Fruit fly (Drosophila melanogaster): ENCODE results near the gene kay.

kay gene

DNA sequence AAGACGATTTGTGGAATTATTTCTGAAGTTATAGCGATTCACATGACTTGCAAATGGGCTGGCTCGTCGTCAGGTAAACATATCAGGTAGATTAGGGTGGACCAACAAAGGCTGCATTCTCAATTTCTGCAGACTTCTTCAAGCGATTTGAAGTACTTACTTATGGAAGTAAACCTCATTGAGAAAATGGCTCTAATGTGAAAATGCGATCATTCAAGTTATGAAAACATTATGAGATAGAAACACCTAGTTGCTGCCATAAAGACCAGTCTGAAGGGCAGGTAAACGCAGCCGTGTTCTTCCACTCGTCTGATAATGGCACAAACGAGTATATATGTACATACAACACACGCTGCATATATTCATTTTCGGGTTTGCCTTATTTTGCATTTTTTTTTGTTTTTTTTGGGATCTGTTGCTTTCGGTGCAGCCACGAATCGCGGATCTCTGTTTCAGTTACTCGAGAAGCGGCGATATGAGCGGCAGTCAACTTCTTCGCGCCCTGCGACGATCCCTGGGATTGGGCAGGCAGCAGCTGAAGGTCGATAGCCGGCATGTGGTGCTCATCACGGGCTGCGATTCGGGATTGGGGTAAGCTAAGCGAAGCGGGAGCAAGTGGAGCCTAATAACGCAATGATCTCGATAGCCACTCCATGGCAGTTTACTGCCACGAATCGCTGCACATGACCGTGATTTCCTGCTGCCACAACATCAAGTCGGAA lies 28.5 kb downstream of the kay start, which contains the start of gene sro:
sro (plus strand) TSS at position 437 of the 722 bp plus-strand sequence.
- no peak for TF ChIP-seq fd59A (GFP tag; optimal IDR thresholded peaks at IDR 0.05)
- peak; percentile 75 for TF ChIP-seq svp (GFP tag)
- TF ChIP-seq Hr39 (GFP tag; optimal IDR thresholded peaks at IDR 0.05) = peak; percentile 18
- TF ChIP-seq Eip78C (GFP tag) = peak; percentile 24
- TF ChIP-seq CG6792 (GFP tag; optimal IDR thresholded peaks at IDR 0.05) = no peak
- TF ChIP-seq topi (GFP tag; optimal IDR thresholded peaks at IDR 0.05) = peak; percentile 35
- no peak for TF ChIP-seq Met (GFP tag; optimal IDR thresholded peaks at IDR 0.05)
- no peak for TF ChIP-seq CG15336 (GFP tag; IDR thresholded peaks at IDR 0.05)
- TF ChIP-seq Gug (GFP tag; IDR thresholded peaks at IDR 0.05) = no peak
- no peak for TF ChIP-seq CG6854 (GFP tag; optimal IDR thresholded peaks at IDR 0.05)
- TF ChIP-seq vri (GFP tag; optimal IDR thresholded peaks at IDR 0.05) = no peak
- TF ChIP-seq CG1621 (tag; optimal IDR thresholded peaks at IDR 0.05) = no peak
- TF ChIP-seq esn (GFP tag; optimal IDR thresholded peaks at IDR 0.05) = peak; percentile 21
- peak; percentile 6 for TF ChIP-seq CG31627 (GFP tag; optimal IDR thresholded peaks at IDR 0.05)
- TF ChIP-seq CG6163 (GFP tag; IDR thresholded peaks at IDR 0.05) = no peak
- TF ChIP-seq OdsH (GFP tag; optimal IDR thresholded peaks at IDR 0.05) = no peak

DNA sequence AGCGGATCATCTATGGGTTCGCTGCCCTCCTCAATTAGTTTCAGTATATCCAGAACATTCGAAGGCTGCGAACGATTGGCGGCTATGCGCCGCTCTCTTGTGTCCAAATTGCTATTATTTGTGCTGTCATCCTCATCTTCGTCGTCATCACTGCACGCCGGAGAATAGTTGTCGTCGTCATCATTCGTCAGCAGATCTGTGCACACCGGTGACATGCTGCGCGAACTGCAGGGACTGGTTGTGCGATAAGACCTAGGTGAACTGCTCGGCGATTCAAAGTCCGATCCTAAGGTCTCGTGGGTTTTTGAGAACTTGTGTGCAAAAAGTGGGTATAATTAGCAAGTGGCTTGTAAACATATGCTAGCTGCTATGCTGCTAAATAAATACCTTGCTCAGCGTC lies 31.4 kb downstream of the kay start:
- TF ChIP-seq Hr38 (GFP tag; optimal IDR thresholded peaks at IDR 0.05) (no peak), eg (GFP tag; IDR thresholded peaks at IDR 0.05) (no peak), CG6276 (GFP tag; optimal IDR thresholded peaks at IDR 0.05) (no peak), CG15336 (GFP tag; IDR thresholded peaks at IDR 0.05) (no peak), CG8319 (GFP tag; optimal IDR thresholded peaks at IDR 0.05) (no peak), CG6792 (GFP tag; optimal IDR thresholded peaks at IDR 0.05) (no peak), spab (GFP tag; optimal IDR thresholded peaks at IDR 0.05) (no peak), acj6 (GFP tag; optimal IDR thresholded peaks at IDR 0.05) (no peak), Met (GFP tag; optimal IDR thresholded peaks at IDR 0.05) (no peak), esn (GFP tag; optimal IDR thresholded peaks at IDR 0.05) (no peak), vri (GFP tag; optimal IDR thresholded peaks at IDR 0.05) (no peak), CG6854 (GFP tag; optimal IDR thresholded peaks at IDR 0.05) (no peak), Smox (GFP tag; optimal IDR thresholded peaks at IDR 0.05) (no peak), dsx (GFP tag; optimal IDR thresholded peaks at IDR 0.05; ENCODE audit: poor library complexity, severe bottlenecking) (no peak), CG6163 (GFP tag; IDR thresholded peaks at IDR 0.05) (no peak), CG1621 (tag; optimal IDR thresholded peaks at IDR 0.05) (no peak), fd85E (GFP tag; optimal IDR thresholded peaks at IDR 0.05) (no peak)

DNA sequence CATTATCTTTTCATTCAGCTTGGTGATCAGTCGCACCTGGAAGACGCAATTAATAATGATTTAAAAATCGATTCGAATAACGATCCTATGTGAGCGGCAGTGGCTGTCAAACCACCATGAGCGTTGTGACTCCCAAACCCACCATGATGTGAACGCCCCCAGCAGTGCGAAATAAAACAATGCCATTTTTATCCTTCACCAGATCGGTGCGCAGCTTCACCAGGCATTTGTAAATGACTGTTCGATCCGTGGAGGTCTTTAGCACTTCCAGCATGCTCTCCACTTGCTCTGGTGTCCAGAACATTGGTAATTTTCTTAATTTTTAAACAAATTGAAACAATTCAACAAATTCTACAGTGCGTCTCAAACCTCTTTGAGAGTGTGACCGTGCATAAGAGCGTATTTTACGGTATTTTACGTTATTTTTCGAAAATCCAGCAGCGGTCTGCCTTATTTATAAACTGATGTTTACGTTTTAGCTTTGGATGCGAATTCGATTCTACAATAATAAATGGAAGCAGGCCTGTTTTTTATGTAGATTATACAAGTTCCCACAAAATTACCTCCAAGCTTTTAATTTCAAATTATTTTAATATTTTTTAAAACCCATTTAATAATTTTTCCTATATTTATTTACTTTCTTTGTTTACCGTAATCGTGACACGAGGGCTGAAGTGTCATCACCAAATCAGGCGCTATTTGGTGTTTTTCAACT lies 33.3 kb downstream of the kay start, which contains the start of the genes Rnb and Drice:
Rnb (minus strand) TSS at position 389 of the 715 bp plus-strand sequence.
Drice (plus strand) TSS at position 693 of the 715 bp plus-strand sequence.
- peak; percentile 45 for TF ChIP-seq Ets96B (tag; optimal IDR thresholded peaks at IDR 0.05)
- TF ChIP-seq CG34406 (GFP tag; optimal IDR thresholded peaks at IDR 0.05) = peak; percentile 8
- TF ChIP-seq fd85E (GFP tag; optimal IDR thresholded peaks at IDR 0.05) = no peak
- TF ChIP-seq cyc (GFP tag; optimal IDR thresholded peaks at IDR 0.05) = peak; percentile 26
- no peak for TF ChIP-seq CG8319 (GFP tag; optimal IDR thresholded peaks at IDR 0.05)
- TF ChIP-seq Smox (GFP tag; optimal IDR thresholded peaks at IDR 0.05) = peak; percentile 53
- TF ChIP-seq Hr39 (GFP tag; optimal IDR thresholded peaks at IDR 0.05) = no peak
- TF ChIP-seq CG31627 (GFP tag; optimal IDR thresholded peaks at IDR 0.05) = peak; percentile 32
- no peak for TF ChIP-seq dac (GFP tag; optimal IDR thresholded peaks at IDR 0.05)
- TF ChIP-seq esn (GFP tag; optimal IDR thresholded peaks at IDR 0.05) = peak; percentile 65
- TF ChIP-seq CG3919 (GFP tag; optimal IDR thresholded peaks at IDR 0.05) = no peak
- peak; percentile 88 for TF ChIP-seq Sox14 (GFP tag; optimal IDR thresholded peaks at IDR 0.05)
- TF ChIP-seq CG6792 (GFP tag; optimal IDR thresholded peaks at IDR 0.05) = no peak
- no peak for TF ChIP-seq Sox102F (GFP tag; optimal IDR thresholded peaks at IDR 0.05)
- no peak for TF ChIP-seq Ets21C (GFP tag; optimal IDR thresholded peaks at IDR 0.05)
- TF ChIP-seq Hr38 (GFP tag; optimal IDR thresholded peaks at IDR 0.05) = no peak
- no peak for TF ChIP-seq CG8119 (GFP tag; IDR thresholded peaks at IDR 0.05)
- TF ChIP-seq CG6163 (GFP tag; IDR thresholded peaks at IDR 0.05) = peak; percentile 50; the same call in 2 of the 3 replicates
- TF ChIP-seq achi (GFP tag; optimal IDR thresholded peaks at IDR 0.05) = no peak
- TF ChIP-seq Sox15 (GFP tag; optimal IDR thresholded peaks at IDR 0.05) = no peak
- peak; percentile 37 for TF ChIP-seq topi (GFP tag; optimal IDR thresholded peaks at IDR 0.05)
- TF ChIP-seq OdsH (GFP tag; optimal IDR thresholded peaks at IDR 0.05) = no peak
- TF ChIP-seq Lpt (GFP tag; optimal IDR thresholded peaks at IDR 0.05) = no peak
- TF ChIP-seq eg (GFP tag; IDR thresholded peaks at IDR 0.05) = 0 out of 3 replicates have a peak, but pooled peaks have one; percentile 18
- no peak for TF ChIP-seq Eip93F (GFP tag; optimal IDR thresholded peaks at IDR 0.05)
- TF ChIP-seq Blimp-1 (GFP tag; optimal IDR thresholded peaks at IDR 0.05) = no peak
- TF ChIP-seq CG32006 (GFP tag; optimal IDR thresholded peaks at IDR 0.05) = no peak
- TF ChIP-seq CG9139 (GFP tag; optimal IDR thresholded peaks at IDR 0.05) = no peak
- no peak for TF ChIP-seq CG4318 (GFP tag; optimal IDR thresholded peaks at IDR 0.05)
- peak; percentile 30 for TF ChIP-seq acj6 (GFP tag; optimal IDR thresholded peaks at IDR 0.05)
- no peak for TF ChIP-seq CG1621 (tag; optimal IDR thresholded peaks at IDR 0.05)
- TF ChIP-seq CG10669 (GFP tag; optimal IDR thresholded peaks at IDR 0.05) = no peak

Data from whole organism, prepupa.